Worm (Caenorhabditis elegans) whole organism, L2 larva: ENCODE measurements around the gene sod-5.
A peak's percentile ranks its signal among the peaks of the same experiment; 100 is the strongest.

Experiments
- C34F6.9 ChIP-seq: fragments of 150-350 bp; optimal IDR thresholded peaks from 2 replicates; lab custom pipeline; 2014; ENCODE audit warnings: missing biosample characterization, missing genetic modification characterization
- F13H6.1 ChIP-seq: sonication (generic microtip); optimal IDR thresholded peaks from 2 replicates; lab custom pipeline; 2016; ENCODE audit warnings: missing genetic modification characterization, missing compliant biosample characterization
- R02D3.7 ChIP-seq: fragments of 150-350 bp; optimal IDR thresholded peaks from 2 replicates; lab custom pipeline; 2014; ENCODE audit warnings: missing biosample characterization, missing genetic modification characterization
- Y55F3AM.14 ChIP-seq: fragments of 200-800 bp; sonication (Bioruptor generic); optimal IDR thresholded peaks from 2 replicates; lab custom pipeline; 2018; ENCODE audit warnings: mild to moderate bottlenecking, missing genetic modification characterization, missing compliant biosample characterization
- ZK546.5 ChIP-seq: sonication (generic microtip); optimal IDR thresholded peaks from 2 replicates; lab custom pipeline; 2017; ENCODE audit warnings: missing biosample characterization, missing genetic modification characterization
- alr-1 ChIP-seq: fragments of 150-350 bp; optimal IDR thresholded peaks from 2 replicates; lab custom pipeline; 2014; ENCODE audit warnings: missing biosample characterization, missing genetic modification characterization
- aly-2 ChIP-seq: fragments of 150-350 bp; optimal IDR thresholded peaks from 2 replicates; lab custom pipeline; 2014; ENCODE audit warnings: missing biosample characterization, missing genetic modification characterization
- ama-1 ChIP-seq: fragments of 150-350 bp; optimal IDR thresholded peaks from 2 replicates; lab custom pipeline; 2018; ENCODE audit warnings: inconsistent platforms
- blmp-1 ChIP-seq: sonication (generic microtip); optimal IDR thresholded peaks from 2 replicates; lab custom pipeline; 2017; ENCODE audit warnings: missing genetic modification characterization, mild to moderate bottlenecking, missing compliant biosample characterization, antibody characterized with exemption, moderate library complexity; ENCODE audit not compliant: insufficient read depth
- crh-2 ChIP-seq: sonication (generic microtip); optimal IDR thresholded peaks from 2 replicates; lab custom pipeline; 2017; ENCODE audit warnings: missing biosample characterization, missing genetic modification characterization
- dmd-4 ChIP-seq: sonication (generic microtip); optimal IDR thresholded peaks from 2 replicates; lab custom pipeline; 2017; ENCODE audit warnings: missing biosample characterization, missing genetic modification characterization
- egl-27 ChIP-seq: sonication (generic microtip); optimal IDR thresholded peaks from 3 replicates; lab custom pipeline; 2017; ENCODE audit warnings: missing biosample characterization, missing genetic modification reagents, missing genetic modification characterization
- elt-3 ChIP-seq: sonication (generic microtip); optimal IDR thresholded peaks from 2 replicates; lab custom pipeline; 2017; ENCODE audit warnings: missing biosample characterization, missing genetic modification characterization
- fos-1 ChIP-seq: fragments of 150-350 bp; optimal IDR thresholded peaks from 2 replicates; lab custom pipeline; 2014; ENCODE audit warnings: missing biosample characterization, missing genetic modification characterization
- gmeb-1 ChIP-seq: fragments of 150-350 bp; optimal IDR thresholded peaks from 2 replicates; lab custom pipeline; 2014; ENCODE audit warnings: missing biosample characterization, missing genetic modification characterization
- lin-11 ChIP-seq: fragments of 150-350 bp; sonication (generic microtip); optimal IDR thresholded peaks from 2 replicates; lab custom pipeline; 2014; ENCODE audit warnings: missing biosample characterization, missing genetic modification characterization, inconsistent platforms, mixed read lengths
- lin-13 ChIP-seq: fragments of 150-350 bp; optimal IDR thresholded peaks from 2 replicates; lab custom pipeline; 2014; ENCODE audit warnings: missing biosample characterization, missing genetic modification reagents, missing genetic modification characterization
- lin-39 ChIP-seq: fragments of 150-350 bp; optimal IDR thresholded peaks from 2 replicates; lab custom pipeline; 2014; ENCODE audit warnings: missing biosample characterization, missing genetic modification reagents, missing genetic modification characterization
- lsy-2 ChIP-seq, 2 experiments: fragments of 150-350 bp in 1 of 2; sonication (generic microtip) in 1 of 2; optimal IDR thresholded peaks; 2 replicates each; lab custom pipeline; 2014 to 2017; ENCODE audit warnings: missing biosample characterization in 2 of 2, missing genetic modification characterization in 2 of 2
- mab-5 ChIP-seq: fragments of 150-350 bp; optimal IDR thresholded peaks from 2 replicates; lab custom pipeline; 2014; ENCODE audit warnings: missing biosample characterization, missing genetic modification characterization
- mdl-1 ChIP-seq, 2 experiments: fragments of 150-350 bp in 1 of 2; sonication (generic microtip) in 1 of 2; optimal IDR thresholded peaks; 2 replicates each; lab custom pipeline; 2017; ENCODE audit warnings: missing biosample characterization in 2 of 2, missing genetic modification characterization in 2 of 2
- nhr-10 ChIP-seq: sonication (generic microtip); optimal IDR thresholded peaks from 2 replicates; lab custom pipeline; 2017; ENCODE audit warnings: missing biosample characterization, missing genetic modification characterization
- nhr-11 ChIP-seq: fragments of 150-350 bp; optimal IDR thresholded peaks from 2 replicates; lab custom pipeline; 2014; ENCODE audit warnings: missing biosample characterization, missing genetic modification characterization
- nhr-12 ChIP-seq: fragments of 150-350 bp; optimal IDR thresholded peaks from 2 replicates; lab custom pipeline; 2014; ENCODE audit warnings: missing biosample characterization, missing genetic modification characterization
- nhr-129 ChIP-seq: fragments of 150-350 bp; optimal IDR thresholded peaks from 2 replicates; lab custom pipeline; 2014; ENCODE audit warnings: missing biosample characterization, missing genetic modification characterization
- nhr-21 ChIP-seq: fragments of 150-350 bp; optimal IDR thresholded peaks from 2 replicates; lab custom pipeline; 2014; ENCODE audit warnings: missing biosample characterization, missing genetic modification characterization
- nhr-23 ChIP-seq: fragments of 150-350 bp; optimal IDR thresholded peaks from 2 replicates; lab custom pipeline; 2014; ENCODE audit warnings: missing biosample characterization, missing genetic modification reagents, missing genetic modification characterization
- nhr-237 ChIP-seq: fragments of 150-350 bp; optimal IDR thresholded peaks from 2 replicates; lab custom pipeline; 2014; ENCODE audit warnings: missing biosample characterization, missing genetic modification characterization
- nhr-77 ChIP-seq: fragments of 150-350 bp; optimal IDR thresholded peaks from 2 replicates; lab custom pipeline; 2014; ENCODE audit warnings: missing biosample characterization, missing genetic modification characterization
- peb-1 ChIP-seq: fragments of 150-350 bp; optimal IDR thresholded peaks from 2 replicates; lab custom pipeline; 2014; ENCODE audit warnings: missing biosample characterization, missing genetic modification characterization
- sem-4 ChIP-seq: fragments of 150-350 bp; optimal IDR thresholded peaks from 2 replicates; lab custom pipeline; 2014; ENCODE audit warnings: missing biosample characterization, missing genetic modification reagents, missing genetic modification characterization
- sma-3 ChIP-seq: sonication (generic microtip); optimal IDR thresholded peaks from 2 replicates; lab custom pipeline; 2016; ENCODE audit warnings: missing genetic modification reagents, missing genetic modification characterization, missing compliant biosample characterization
- sma-9 ChIP-seq, 2 experiments: fragments of 150-350 bp in 1 of 2; sonication (generic microtip) in 1 of 2; optimal IDR thresholded peaks; 2 replicates each; lab custom pipeline; 2014 to 2016; ENCODE audit warnings: missing genetic modification characterization in 2 of 2, mild to moderate bottlenecking in 1 of 2, missing biosample characterization in 1 of 2, missing compliant biosample characterization in 1 of 2, missing genetic modification reagents in 1 of 2, moderate library complexity in 1 of 2
- snpc-4 ChIP-seq: fragments of 150-350 bp; optimal IDR thresholded peaks from 2 replicates; lab custom pipeline; 2014; ENCODE audit warnings: missing biosample characterization, missing genetic modification characterization
- unc-62 ChIP-seq: fragments of 150-350 bp; optimal IDR thresholded peaks from 2 replicates; lab custom pipeline; 2014; ENCODE audit warnings: missing biosample characterization, missing genetic modification reagents, missing genetic modification characterization
- ztf-1 ChIP-seq: fragments of 200-800 bp; sonication (Bioruptor generic); conservative IDR thresholded peaks from 2 replicates; pipeline ENCODE4 v1.3.6; 2022; ENCODE audit warnings: missing genetic modification characterization, missing compliant biosample characterization

Gene sod-5

ce11 chrII:4434278-4434677 lies 16.8 kb downstream of the sod-5 start:
- TF ChIP-seq egl-27 (tag; lab: Kevin White, UChicago) (no peak), aly-2 (no peak), ZK546.5 (no peak), crh-2 (tag; lab: Kevin White, UChicago) (no peak), Y55F3AM.14 (GFP tag; lab: Kevin White, UChicago) (no peak), sem-4 (tag; lab: Kevin White, UChicago) (no peak), nhr-77 (no peak), nhr-237 (tag; lab: Kevin White, UChicago) (no peak), F13H6.1 (no peak), lin-13 (GFP tag; lab: Kevin White, UChicago) (no peak), R02D3.7 (tag; lab: Kevin White, UChicago) (no peak), nhr-11 (tag; lab: Kevin White, UChicago) (no peak)

- peak; percentile 7 for TF ChIP-seq sma-3 (GFP tag; lab: Kevin White, UChicago)
- peak; percentile 2 for TF ChIP-seq fos-1 (tag; lab: Kevin White, UChicago)
- TF ChIP-seq crh-2 (tag; lab: Kevin White, UChicago), result peak; percentile 1
- TF ChIP-seq nhr-21 (tag; lab: Kevin White, UChicago), result no peak
Measured at ce11 chrII:4435134-4435533, 17.7 kb downstream of the sod-5 start, which contains the start of gene nhr-273. Gene nhr-273 (plus strand): TSS chrII:4435300.

- TF ChIP-seq nhr-23, result no peak
- no peak for TF ChIP-seq peb-1 (tag; lab: Kevin White, UChicago)
- no peak for TF ChIP-seq nhr-11 (tag; lab: Kevin White, UChicago)
- TF ChIP-seq Y55F3AM.14 (GFP tag; lab: Kevin White, UChicago), result no peak
Measured at ce11 chrII:4438601-4439000, 21.2 kb downstream of the sod-5 start, which contains the start of gene nhr-16. Gene nhr-16 (plus strand): TSS chrII:4438805.

- TF ChIP-seq lin-11 (tag; lab: Kevin White, UChicago) (no peak), mdl-1 (tag; optimal IDR thresholded peaks at IDR 0.05; lab: Kevin White, UChicago) (no peak), nhr-237 (tag; lab: Kevin White, UChicago) (no peak), lsy-2 (tag; optimal IDR thresholded peaks at IDR 0.05; lab: Kevin White, UChicago) (no peak), sma-9 (GFP tag; optimal IDR thresholded peaks at IDR 0.05; lab: Kevin White, UChicago) (no peak), sma-9 (tag; optimal IDR thresholded peaks at IDR 0.05; lab: Kevin White, UChicago) (no peak), alr-1 (no peak), ama-1 (lab: Kevin White, UChicago) (no peak), F13H6.1 (no peak), gmeb-1 (tag; lab: Kevin White, UChicago) (no peak), ztf-1 (GFP tag; lab: Robert Waterston, UW) (no peak), nhr-12 (tag; lab: Kevin White, UChicago) (no peak), nhr-10 (tag; lab: Kevin White, UChicago) (no peak), snpc-4 (tag; lab: Kevin White, UChicago) (no peak), dmd-4 (tag; lab: Kevin White, UChicago) (no peak), unc-62 (no peak), nhr-21 (tag; lab: Kevin White, UChicago) (no peak), crh-2 (tag; lab: Kevin White, UChicago) (no peak)
Measured at ce11 chrII:4441278-4441677, 23.8 kb downstream of the sod-5 start.

ce11 chrII:4444811-4445210 lies 27.4 kb downstream of the sod-5 start:
- no peak for TF ChIP-seq lin-39
- TF ChIP-seq Y55F3AM.14 (GFP tag; lab: Kevin White, UChicago), result no peak
- TF ChIP-seq blmp-1 (tag; lab: Kevin White, UChicago), result no peak
- TF ChIP-seq nhr-237 (tag; lab: Kevin White, UChicago), result no peak
- TF ChIP-seq nhr-129 (tag; lab: Kevin White, UChicago), result no peak
- TF ChIP-seq peb-1 (tag; lab: Kevin White, UChicago), result no peak
- no peak for TF ChIP-seq nhr-23
- no peak for TF ChIP-seq nhr-21 (tag; lab: Kevin White, UChicago)
- no peak for TF ChIP-seq C34F6.9 (tag; lab: Kevin White, UChicago)
- TF ChIP-seq dmd-4 (tag; lab: Kevin White, UChicago), result no peak
- no peak for TF ChIP-seq nhr-10 (tag; lab: Kevin White, UChicago)
- no peak for TF ChIP-seq mab-5 (tag; lab: Kevin White, UChicago)
- TF ChIP-seq elt-3, result no peak
